Fruit fly (Drosophila melanogaster) whole organism, wandering third instar larva: ENCODE measurements around the gene mRpL12.

Experiments used
- CrebA ChIP-seq: fragments of 200-800 bp; sonication (Bioruptor generic); optimal IDR thresholded peaks from 2 replicates; lab custom pipeline; 2016; ENCODE audit warnings: missing biosample characterization, mild to moderate bottlenecking, missing genetic modification characterization, borderline replicate concordance
- GATAd ChIP-seq: sonication (Bioruptor generic); optimal IDR thresholded peaks from 2 replicates; lab custom pipeline; 2016; ENCODE audit warnings: missing biosample characterization, missing genetic modification characterization
- Hnf4 ChIP-seq: fragments of 200-800 bp; sonication (Bioruptor generic); optimal IDR thresholded peaks from 2 replicates; lab custom pipeline; 2016; ENCODE audit warnings: missing biosample characterization, mild to moderate bottlenecking, missing genetic modification characterization
- Hr83 ChIP-seq: fragments of 200-300 bp; sonication (Bioruptor generic); optimal IDR thresholded peaks from 2 replicates; lab custom pipeline; 2016; ENCODE audit warnings: missing biosample characterization, mild to moderate bottlenecking, missing genetic modification characterization, moderate library complexity; ENCODE audit not compliant: poor library complexity, severe bottlenecking
- ey ChIP-seq: fragments of 200-800 bp; sonication (Bioruptor generic); optimal IDR thresholded peaks from 2 replicates; lab custom pipeline; 2016; ENCODE audit warnings: missing biosample characterization, missing genetic modification characterization
- fru ChIP-seq: fragments of 200-800 bp; sonication (Bioruptor generic); optimal IDR thresholded peaks from 3 replicates; lab custom pipeline; 2016; ENCODE audit warnings: missing biosample characterization, mild to moderate bottlenecking, missing genetic modification characterization
- h ChIP-seq: fragments of 200-800 bp; sonication (Bioruptor generic); optimal IDR thresholded peaks from 3 replicates; lab custom pipeline; 2016; ENCODE audit warnings: missing biosample characterization, mild to moderate bottlenecking, missing genetic modification characterization
- psq ChIP-seq: fragments of 200-800 bp; sonication (Bioruptor generic); optimal IDR thresholded peaks from 3 replicates; lab custom pipeline; 2017; ENCODE audit warnings: missing biosample characterization, mild to moderate bottlenecking, missing genetic modification characterization, moderate library complexity
- tai ChIP-seq: sonication (Bioruptor generic); optimal IDR thresholded peaks from 2 replicates; lab custom pipeline; 2016; ENCODE audit warnings: missing biosample characterization, missing genetic modification characterization

- TF ChIP-seq CrebA (GFP tag; lab: Kevin White, UChicago) (no peak), ey (GFP tag; lab: Kevin White, UChicago) (no peak), tai (GFP tag; lab: Kevin White, UChicago) (no peak), Hnf4 (GFP tag; lab: Kevin White, UChicago) (no peak), GATAd (GFP tag; lab: Kevin White, UChicago) (no peak), Hr83 (GFP tag; lab: Kevin White, UChicago) (no peak), fru (no peak), psq (no peak), h (GFP tag; lab: Kevin White, UChicago) (no peak)
These were observed 33.5 kb downstream of the mRpL12 start, which contains the start of gene CG5280 for dm6 chr3L:8990128-8990527.
